Worm (Caenorhabditis elegans) whole organism, midembryonic: ENCODE measurements around the gene K03H6.1.

Experiments used
- T22C8.4 ChIP-seq: fragments of 200-800 bp; sonication (Bioruptor generic); IDR thresholded peaks from 2 replicates; pipeline ENCODE4 v1.3.6; 2022; ENCODE audit warnings: missing genetic modification characterization, missing compliant biosample characterization
- cog-1 ChIP-seq: sonication (generic microtip); optimal IDR thresholded peaks from 2 replicates; lab custom pipeline; 2016; ENCODE audit warnings: missing genetic modification characterization, missing compliant biosample characterization
- flt-1 ChIP-seq: fragments of 200-800 bp; sonication (Bioruptor generic); IDR thresholded peaks from 2 replicates; pipeline ENCODE4 v1.3.6; 2022; ENCODE audit warnings: missing genetic modification characterization, missing compliant biosample characterization
- klf-2 ChIP-seq: fragments of 200-800 bp; sonication (Bioruptor generic); conservative IDR thresholded peaks from 2 replicates; pipeline ENCODE4 v1.3.6; 2022; ENCODE audit warnings: missing genetic modification reagents, missing genetic modification characterization, missing compliant biosample characterization
- med-1 ChIP-seq: sonication (generic microtip); optimal IDR thresholded peaks from 2 replicates; lab custom pipeline; 2017; ENCODE audit warnings: missing genetic modification characterization, mild to moderate bottlenecking, missing compliant biosample characterization, antibody characterized with exemption, missing genetic modification reagents; ENCODE audit not compliant: insufficient read depth
- ref-1 ChIP-seq: fragments of 200-800 bp; sonication (Bioruptor generic); conservative IDR thresholded peaks from 2 replicates; pipeline ENCODE4 v1.3.6; 2022; ENCODE audit warnings: missing genetic modification reagents, missing genetic modification characterization, missing compliant biosample characterization
- tab-1 ChIP-seq: fragments of 200-800 bp; sonication (Bioruptor generic); IDR thresholded peaks from 2 replicates; pipeline ENCODE4 v1.3.6; 2022; ENCODE audit warnings: missing genetic modification characterization, missing compliant biosample characterization
- ztf-23 ChIP-seq: fragments of 200-800 bp; sonication (Bioruptor generic); IDR thresholded peaks from 2 replicates; pipeline ENCODE4 v1.3.6; 2022; ENCODE audit warnings: missing genetic modification reagents, missing genetic modification characterization, missing compliant biosample characterization
- ztf-29 ChIP-seq: fragments of 200-800 bp; sonication (Bioruptor generic); IDR thresholded peaks from 2 replicates; pipeline ENCODE4 v1.3.6; 2022; ENCODE audit warnings: missing genetic modification reagents, missing genetic modification characterization, missing compliant biosample characterization

K03H6.1 gene

DNA sequence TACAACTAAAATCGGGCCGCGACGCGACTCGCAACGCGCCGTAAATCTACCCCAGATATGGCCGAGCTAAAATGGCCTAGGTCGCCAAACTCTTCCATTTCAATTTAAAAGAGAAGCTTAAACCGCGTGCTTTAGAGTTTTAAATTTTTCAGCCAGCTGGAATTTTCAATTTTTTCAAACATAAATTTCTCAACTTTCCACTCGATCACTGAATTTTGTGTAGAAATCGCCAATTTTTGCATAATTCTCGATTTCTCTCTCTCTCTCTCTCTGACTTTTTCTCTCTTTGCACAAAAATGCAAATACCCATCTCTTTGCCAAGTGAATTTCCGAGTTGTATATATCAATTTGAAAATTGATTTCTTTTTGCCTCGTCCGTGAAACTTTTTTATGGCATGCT, at the start of gene K03H6.1:
K03H6.1 (plus strand) TSS at position 301 of the 400 bp plus-strand sequence.
- TF ChIP-seq flt-1 (GFP tag; lab: Robert Waterston, UW) (no peak), ztf-29 (GFP tag; lab: Robert Waterston, UW) (no peak), tab-1 (GFP tag; lab: Robert Waterston, UW) (no peak), ztf-23 (GFP tag; lab: Robert Waterston, UW) (no peak), ref-1 (GFP tag; lab: Robert Waterston, UW) (no peak), cog-1 (tag; lab: Kevin White, UChicago) (no peak), med-1 (GFP tag; lab: Kevin White, UChicago) (no peak), T22C8.4 (GFP tag; lab: Robert Waterston, UW) (no peak), klf-2 (no peak)

DNA sequence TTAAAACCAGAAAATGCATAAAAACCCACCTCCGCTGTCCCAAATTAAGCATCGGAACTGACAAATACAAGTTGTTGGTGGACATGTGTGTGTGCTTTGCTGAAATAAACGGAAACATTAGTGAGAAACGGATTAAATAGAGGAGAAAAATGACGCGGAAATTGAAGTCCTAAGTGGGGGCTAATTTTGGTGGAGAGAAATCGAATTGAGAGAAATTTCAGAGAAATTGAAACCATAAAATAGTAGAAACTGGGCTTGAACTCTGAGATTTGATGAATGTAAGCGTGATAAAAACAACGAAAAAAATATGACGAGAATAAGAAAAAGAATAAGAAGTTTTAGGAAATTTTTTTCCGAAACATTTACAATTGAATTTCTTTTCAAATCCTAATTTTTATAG, 48.5 kb upstream of the K03H6.1 start, which contains the start of gene Y77E11A.12:
Y77E11A.12 (minus strand) TSS at position 101 of the 400 bp plus-strand sequence.
- no peak for TF ChIP-seq cog-1 (tag; lab: Kevin White, UChicago)
- no peak for TF ChIP-seq flt-1 (GFP tag; lab: Robert Waterston, UW)
- no peak for TF ChIP-seq T22C8.4 (GFP tag; lab: Robert Waterston, UW)
- no peak for TF ChIP-seq ref-1 (GFP tag; lab: Robert Waterston, UW)
- no peak for TF ChIP-seq tab-1 (GFP tag; lab: Robert Waterston, UW)
- no peak for TF ChIP-seq ztf-29 (GFP tag; lab: Robert Waterston, UW)
- TF ChIP-seq med-1 (GFP tag; lab: Kevin White, UChicago), result no peak
- no peak for TF ChIP-seq ztf-23 (GFP tag; lab: Robert Waterston, UW)
- TF ChIP-seq klf-2, result no peak

DNA sequence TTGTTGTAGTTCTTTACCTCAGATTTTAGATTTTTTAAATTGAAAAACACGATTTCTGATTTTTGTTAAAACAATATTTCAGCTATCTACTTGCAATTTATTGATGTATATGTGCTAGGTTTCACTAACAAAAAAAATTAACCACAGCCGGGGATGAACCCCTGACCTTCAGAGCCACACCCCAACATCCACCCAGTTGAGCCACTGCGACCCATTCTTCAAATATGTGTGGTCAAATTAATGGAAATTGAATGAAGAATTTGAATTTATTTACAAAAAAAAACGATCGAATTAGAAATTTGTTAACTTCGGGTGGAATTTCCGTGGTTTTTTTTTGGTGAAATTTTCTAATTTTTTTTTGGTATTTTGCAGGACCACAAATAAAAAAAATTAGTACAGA, 44.9 kb upstream of the K03H6.1 start:
- TF ChIP-seq med-1 (GFP tag; lab: Kevin White, UChicago) (no peak), ref-1 (GFP tag; lab: Robert Waterston, UW) (no peak), tab-1 (GFP tag; lab: Robert Waterston, UW) (no peak), ztf-29 (GFP tag; lab: Robert Waterston, UW) (no peak), ztf-23 (GFP tag; lab: Robert Waterston, UW) (no peak), klf-2 (no peak), cog-1 (tag; lab: Kevin White, UChicago) (no peak), flt-1 (GFP tag; lab: Robert Waterston, UW) (no peak)

DNA sequence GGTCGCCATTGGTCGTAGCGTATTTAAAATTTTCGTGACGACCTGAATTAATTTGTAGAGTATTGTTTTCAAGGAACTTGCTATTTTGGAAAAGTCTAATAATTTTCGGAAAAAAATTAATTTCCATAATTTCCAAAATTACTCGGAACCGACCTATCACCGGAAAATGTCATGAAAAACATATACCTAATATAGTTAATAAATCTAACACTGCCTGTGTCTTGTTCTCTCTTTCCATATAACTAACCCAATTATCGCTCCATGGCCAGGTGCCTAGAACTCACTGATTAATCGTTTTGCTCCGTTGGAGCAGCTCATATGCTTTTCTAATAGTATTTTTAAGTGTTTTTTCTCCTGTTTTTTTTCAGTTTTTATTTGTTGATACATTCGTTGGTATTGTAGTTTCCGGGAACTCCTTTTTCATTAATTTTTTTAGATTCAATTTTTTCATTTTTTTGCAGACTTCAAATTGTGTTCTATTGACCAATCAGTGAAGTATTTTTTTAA, 38.5 kb upstream of the K03H6.1 start, which contains the start of gene Y77E11A.16:
Y77E11A.16 (plus strand) TSS at position 457 of the 507 bp plus-strand sequence.
- TF ChIP-seq ztf-29 (GFP tag; lab: Robert Waterston, UW) (no peak), T22C8.4 (GFP tag; lab: Robert Waterston, UW) (no peak), flt-1 (GFP tag; lab: Robert Waterston, UW) (no peak), ref-1 (GFP tag; lab: Robert Waterston, UW) (no peak), med-1 (GFP tag; lab: Kevin White, UChicago) (no peak), cog-1 (tag; lab: Kevin White, UChicago) (no peak), tab-1 (GFP tag; lab: Robert Waterston, UW) (no peak), klf-2 (no peak), ztf-23 (GFP tag; lab: Robert Waterston, UW) (no peak)

ce11 chrIV:1496017-1496678, 27.4 kb upstream of the K03H6.1 start, which contains the start of gene npp-20:
Gene npp-20, minus strand, starts transcription at chrIV:1496022.
- TF ChIP-seq ztf-29 (GFP tag; lab: Robert Waterston, UW) (no peak), T22C8.4 (GFP tag; lab: Robert Waterston, UW) (no peak), flt-1 (GFP tag; lab: Robert Waterston, UW) (no peak), med-1 (GFP tag; lab: Kevin White, UChicago) (no peak), ref-1 (GFP tag; lab: Robert Waterston, UW) (no peak), cog-1 (tag; lab: Kevin White, UChicago) (no peak), tab-1 (GFP tag; lab: Robert Waterston, UW) (no peak)

DNA sequence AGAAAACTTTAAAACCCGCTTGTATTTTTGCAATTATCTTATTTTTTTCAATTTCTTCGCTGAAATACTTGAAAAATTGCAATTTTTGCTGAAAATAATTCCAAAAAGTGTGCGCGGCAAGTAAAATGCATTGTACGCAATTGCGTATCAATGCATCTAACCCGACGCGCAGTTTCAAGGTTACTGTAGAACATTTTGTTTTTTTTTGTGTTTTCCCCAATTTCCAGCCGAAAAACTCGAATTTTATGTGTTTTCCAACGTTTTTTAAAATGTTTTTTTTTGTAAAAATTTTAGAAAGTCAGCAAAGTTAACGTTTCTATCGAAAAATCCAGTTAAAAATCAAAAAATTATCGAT, 26.9 kb upstream of the K03H6.1 start:
- TF ChIP-seq flt-1 (GFP tag; lab: Robert Waterston, UW), result no peak
- TF ChIP-seq med-1 (GFP tag; lab: Kevin White, UChicago), result no peak
- TF ChIP-seq tab-1 (GFP tag; lab: Robert Waterston, UW), result no peak

- TF ChIP-seq med-1 (GFP tag; lab: Kevin White, UChicago), result no peak
- peak; percentile 22; the same call in 1 of the 2 replicates for TF ChIP-seq ref-1 (GFP tag; lab: Robert Waterston, UW)
- no peak for TF ChIP-seq klf-2
- TF ChIP-seq T22C8.4 (GFP tag; lab: Robert Waterston, UW), result no peak
These were observed 26.1 kb upstream of the K03H6.1 start, which contains the start of gene hxk-3 for ce11 chrIV:1497448-1497847. Gene hxk-3, plus strand, starts transcription at chrIV:1497626.

DNA sequence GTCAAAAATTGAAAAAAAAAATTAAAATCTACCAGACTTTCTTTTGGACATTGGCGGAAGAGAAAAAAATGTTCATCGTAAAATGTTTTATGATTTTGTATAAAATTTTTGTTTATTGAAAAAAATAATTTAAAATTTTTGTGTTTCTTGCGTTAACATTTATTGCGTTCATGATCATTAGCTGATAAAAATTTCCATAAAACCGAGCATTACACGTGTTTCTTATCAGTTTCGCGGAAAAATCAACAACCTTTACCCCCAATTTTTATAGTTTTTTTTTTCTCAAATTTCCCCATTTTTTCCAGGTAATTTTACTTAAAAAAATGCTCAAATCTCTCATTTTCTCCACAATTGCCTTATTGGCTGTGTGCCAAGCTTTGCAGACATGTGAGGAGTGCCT, 13.3 kb upstream of the K03H6.1 start, which contains the start of gene txt-4:
txt-4 (plus strand) TSS at position 324 of the 400 bp plus-strand sequence.
- TF ChIP-seq klf-2 (no peak), T22C8.4 (GFP tag; lab: Robert Waterston, UW) (no peak), ref-1 (GFP tag; lab: Robert Waterston, UW) (no peak), cog-1 (tag; lab: Kevin White, UChicago) (no peak), tab-1 (GFP tag; lab: Robert Waterston, UW) (no peak), flt-1 (GFP tag; lab: Robert Waterston, UW) (no peak), med-1 (GFP tag; lab: Kevin White, UChicago) (no peak), ztf-29 (GFP tag; lab: Robert Waterston, UW) (no peak), ztf-23 (GFP tag; lab: Robert Waterston, UW) (no peak)

DNA sequence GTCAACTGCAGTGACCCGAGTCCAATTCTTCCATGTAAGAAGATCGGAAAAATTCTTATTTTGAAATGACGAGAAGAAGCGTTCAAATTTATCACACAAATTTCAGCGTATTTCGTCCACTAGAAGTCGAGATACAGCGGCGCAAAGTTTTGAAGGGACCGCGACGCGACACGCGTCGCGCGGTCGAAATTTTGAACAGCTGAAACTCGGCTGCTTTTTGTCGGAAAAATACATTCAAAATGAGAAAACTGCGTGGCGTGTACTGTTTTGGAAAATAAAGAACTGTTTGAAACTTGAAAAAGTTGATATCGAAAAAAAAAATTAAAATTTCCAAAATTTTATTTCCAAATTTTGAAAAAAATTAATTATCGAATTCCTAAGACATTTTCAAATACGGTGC, 10.6 kb upstream of the K03H6.1 start:
- TF ChIP-seq ref-1 (GFP tag; lab: Robert Waterston, UW) (no peak), tab-1 (GFP tag; lab: Robert Waterston, UW) (no peak), klf-2 (no peak), med-1 (GFP tag; lab: Kevin White, UChicago) (no peak), ztf-23 (GFP tag; lab: Robert Waterston, UW) (no peak), cog-1 (tag; lab: Kevin White, UChicago) (no peak), flt-1 (GFP tag; lab: Robert Waterston, UW) (no peak), ztf-29 (GFP tag; lab: Robert Waterston, UW) (no peak), T22C8.4 (GFP tag; lab: Robert Waterston, UW) (no peak)
